Fruit fly (Drosophila melanogaster) whole organism, embryonic: Measurements from ENCODE around the gene CG32182.

Source experiments
- Aef1 ChIP-seq: fragments of 200-800 bp; sonication (Bioruptor generic); IDR thresholded peaks from 3 replicates; pipeline ENCODE4 v1.3.6; 2022; ENCODE audit warnings: missing biosample characterization, missing genetic modification characterization
- CG10654 ChIP-seq: fragments of 200-800 bp; sonication (Bioruptor generic); optimal IDR thresholded peaks from 2 replicates; lab custom pipeline; 2016; ENCODE audit warnings: missing biosample characterization, missing genetic modification characterization
- CG11695 ChIP-seq: fragments of 200-800 bp; sonication (Bioruptor generic); IDR thresholded peaks from 3 replicates; pipeline ENCODE4 v1.3.6; 2022; ENCODE audit warnings: missing biosample characterization, missing genetic modification characterization
- CG13287 ChIP-seq: fragments of 200-800 bp; sonication (Bioruptor generic); IDR thresholded peaks from 2 replicates; pipeline ENCODE4 v1.3.6; 2022; ENCODE audit warnings: missing biosample characterization, missing genetic modification characterization; ENCODE audit not compliant: partially characterized antibody
- CG15073 ChIP-seq: fragments of 200-800 bp; sonication (Bioruptor generic); optimal IDR thresholded peaks from 2 replicates; lab custom pipeline; 2016; ENCODE audit warnings: missing biosample characterization, missing genetic modification characterization
- CG15479 ChIP-seq: fragments of 200-800 bp; sonication (Bioruptor generic); optimal IDR thresholded peaks from 3 replicates; lab custom pipeline; 2019; ENCODE audit warnings: missing biosample characterization, mild to moderate bottlenecking, missing genetic modification characterization, moderate library complexity
- CG16813 ChIP-seq: fragments of 200-800 bp; sonication (Bioruptor generic); IDR thresholded peaks from 3 replicates; pipeline ENCODE4 v1.3.6; 2022; ENCODE audit warnings: missing biosample characterization, missing genetic modification characterization; ENCODE audit not compliant: partially characterized antibody
- CG17328 ChIP-seq: fragments of 200-800 bp; sonication (Bioruptor generic); IDR thresholded peaks from 2 replicates; pipeline ENCODE4 v1.3.6; 2022; ENCODE audit warnings: missing biosample characterization, missing genetic modification characterization
- CG18764 ChIP-seq: fragments of 200-800 bp; sonication (Bioruptor generic); optimal IDR thresholded peaks from 3 replicates; lab custom pipeline; 2016; ENCODE audit warnings: missing biosample characterization, missing genetic modification characterization
- CG2116 ChIP-seq: fragments of 200-800 bp; sonication (Bioruptor generic); optimal IDR thresholded peaks from 3 replicates; lab custom pipeline; 2018; ENCODE audit warnings: missing biosample characterization, mild to moderate bottlenecking, missing genetic modification characterization
- CG2875 ChIP-seq: fragments of 200-800 bp; sonication (Bioruptor generic); optimal IDR thresholded peaks from 2 replicates; lab custom pipeline; 2017; ENCODE audit warnings: missing biosample characterization, mild to moderate bottlenecking, missing genetic modification characterization, missing genetic modification reagents
- CG2889 ChIP-seq: fragments of 200-800 bp; sonication (Bioruptor generic); IDR thresholded peaks from 3 replicates; pipeline ENCODE4 v1.3.6; 2022; ENCODE audit warnings: missing biosample characterization, missing genetic modification characterization
- CG30403 ChIP-seq: fragments of 200-800 bp; sonication (Bioruptor generic); optimal IDR thresholded peaks from 3 replicates; lab custom pipeline; 2016; ENCODE audit warnings: missing biosample characterization, missing genetic modification characterization
- CG3065 ChIP-seq: fragments of 200-800 bp; sonication (Bioruptor generic); optimal IDR thresholded peaks from 2 replicates; lab custom pipeline; 2016; ENCODE audit warnings: missing biosample characterization, missing genetic modification characterization
- CG4360 ChIP-seq: fragments of 200-800 bp; sonication (Bioruptor generic); IDR thresholded peaks from 2 replicates; pipeline ENCODE4 v1.3.6; 2022; ENCODE audit warnings: missing biosample characterization, missing genetic modification characterization
- CG5180 ChIP-seq: fragments of 200-800 bp; sonication (Bioruptor generic); optimal IDR thresholded peaks from 3 replicates; lab custom pipeline; 2017; ENCODE audit warnings: missing biosample characterization, missing genetic modification characterization, mild to moderate bottlenecking, moderate library complexity, missing genetic modification reagents
- CG6254 ChIP-seq: fragments of 200-800 bp; sonication (Bioruptor generic); optimal IDR thresholded peaks from 3 replicates; lab custom pipeline; 2017; ENCODE audit warnings: mild to moderate bottlenecking, missing biosample characterization, missing genetic modification reagents, missing genetic modification characterization
- CG6765 ChIP-seq: fragments of 200-800 bp; sonication (Bioruptor generic); optimal IDR thresholded peaks from 3 replicates; lab custom pipeline; 2017; ENCODE audit warnings: missing biosample characterization, mild to moderate bottlenecking, missing genetic modification characterization
- CG7745 ChIP-seq: fragments of 200-800 bp; sonication (Bioruptor generic); optimal IDR thresholded peaks from 2 replicates; lab custom pipeline; 2018; ENCODE audit warnings: missing biosample characterization, mild to moderate bottlenecking, missing genetic modification characterization, moderate library complexity
- CG8924 ChIP-seq: fragments of 200-800 bp; optimal IDR thresholded peaks from 3 replicates; lab custom pipeline; 2019; ENCODE audit warnings: missing biosample characterization, mild to moderate bottlenecking, missing genetic modification characterization, moderate library complexity
- CG9797 ChIP-seq: fragments of 200-800 bp; sonication (Bioruptor generic); optimal IDR thresholded peaks from 3 replicates; lab custom pipeline; 2018; ENCODE audit warnings: missing biosample characterization, mild to moderate bottlenecking, missing genetic modification characterization
- Camta ChIP-seq: fragments of 200-800 bp; sonication (Bioruptor generic); optimal IDR thresholded peaks from 2 replicates; lab custom pipeline; 2016; ENCODE audit warnings: missing biosample characterization, missing genetic modification characterization
- D19A ChIP-seq: fragments of 200-800 bp; optimal IDR thresholded peaks from 3 replicates; lab custom pipeline; 2019; ENCODE audit warnings: missing biosample characterization, mild to moderate bottlenecking, missing genetic modification characterization, moderate library complexity
- E2f1 ChIP-seq: fragments of 200-800 bp; sonication (Bioruptor generic); IDR thresholded peaks from 2 replicates; pipeline ENCODE4 v1.3.6; 2022; ENCODE audit warnings: missing biosample characterization, missing genetic modification characterization
- Elba2 ChIP-seq: fragments of 200-800 bp; sonication (Bioruptor generic); optimal IDR thresholded peaks from 3 replicates; lab custom pipeline; 2016; ENCODE audit warnings: missing biosample characterization, missing genetic modification characterization
- H15 ChIP-seq: fragments of 200-800 bp; sonication (Bioruptor generic); IDR thresholded peaks from 3 replicates; pipeline ENCODE4 v1.3.6; 2022; ENCODE audit warnings: missing biosample characterization, missing genetic modification characterization
- HLH3B ChIP-seq: fragments of 200-800 bp; sonication (Bioruptor generic); IDR thresholded peaks from 2 replicates; pipeline ENCODE4 v1.3.6; 2022; ENCODE audit warnings: missing biosample characterization, missing genetic modification characterization
- HmgD ChIP-seq: fragments of 200-800 bp; sonication (Bioruptor generic); optimal IDR thresholded peaks from 3 replicates; lab custom pipeline; 2016; ENCODE audit warnings: missing biosample characterization, missing genetic modification characterization
- Lhr ChIP-seq: fragments of 200-800 bp; sonication (Bioruptor generic); optimal IDR thresholded peaks from 3 replicates; lab custom pipeline; 2017; ENCODE audit warnings: mild to moderate bottlenecking, missing biosample characterization, missing genetic modification reagents, missing genetic modification characterization
- MESR4 ChIP-seq: fragments of 200-800 bp; sonication (Bioruptor generic); optimal IDR thresholded peaks from 2 replicates; lab custom pipeline; 2018; ENCODE audit warnings: missing biosample characterization, mild to moderate bottlenecking, missing genetic modification characterization, moderate library complexity
- NC2α ChIP-seq: fragments of 200-800 bp; sonication (Bioruptor generic); optimal IDR thresholded peaks from 2 replicates; lab custom pipeline; 2016; ENCODE audit warnings: missing biosample characterization, missing genetic modification characterization
- Rfx ChIP-seq: fragments of 200-800 bp; sonication (Bioruptor generic); IDR thresholded peaks from 2 replicates; pipeline ENCODE4 v1.3.6; 2022; ENCODE audit warnings: missing biosample characterization, missing genetic modification characterization
- Ssrp ChIP-seq: fragments of 200-800 bp; sonication (Bioruptor generic); optimal IDR thresholded peaks from 2 replicates; lab custom pipeline; 2018; ENCODE audit warnings: missing biosample characterization, mild to moderate bottlenecking, missing genetic modification characterization, moderate library complexity
- al ChIP-seq: fragments of 200-800 bp; sonication (Bioruptor generic); IDR thresholded peaks from 2 replicates; pipeline ENCODE4 v1.3.6; 2022; ENCODE audit warnings: missing biosample characterization, missing genetic modification characterization
- bcd ChIP-seq: fragments of 200-800 bp; sonication (Bioruptor generic); optimal IDR thresholded peaks from 2 replicates; lab custom pipeline; 2017; ENCODE audit warnings: missing biosample characterization, mild to moderate bottlenecking, missing genetic modification characterization
- bigmax ChIP-seq: fragments of 200-800 bp; sonication (Bioruptor generic); optimal IDR thresholded peaks from 2 replicates; lab custom pipeline; 2018; ENCODE audit warnings: missing biosample characterization, mild to moderate bottlenecking, missing genetic modification characterization
- bsh ChIP-seq, 2 experiments: fragments of 200-800 bp; sonication (Bioruptor generic); optimal IDR thresholded peaks; 2 replicates each; lab custom pipeline; 2017 to 2018; ENCODE audit warnings: mild to moderate bottlenecking in 2 of 2, missing biosample characterization in 2 of 2, missing genetic modification characterization in 2 of 2, moderate library complexity in 1 of 2
- cg ChIP-seq: fragments of 200-800 bp; sonication (Bioruptor generic); optimal IDR thresholded peaks from 3 replicates; lab custom pipeline; 2019; ENCODE audit warnings: missing biosample characterization, mild to moderate bottlenecking, missing genetic modification characterization, moderate library complexity
- chn ChIP-seq: fragments of 200-800 bp; sonication (Bioruptor generic); optimal IDR thresholded peaks from 2 replicates; lab custom pipeline; 2016; ENCODE audit warnings: missing biosample characterization, missing genetic modification characterization
- grau ChIP-seq: fragments of 200-800 bp; optimal IDR thresholded peaks from 3 replicates; lab custom pipeline; 2019; ENCODE audit warnings: missing biosample characterization, mild to moderate bottlenecking, missing genetic modification characterization, moderate library complexity
- h ChIP-seq: fragments of >200 bp; optimal IDR thresholded peaks from 2 replicates; lab custom pipeline; 2017
- nerfin-1 ChIP-seq: fragments of 200-800 bp; sonication (Bioruptor generic); optimal IDR thresholded peaks from 3 replicates; lab custom pipeline; 2019; ENCODE audit warnings: missing biosample characterization, mild to moderate bottlenecking, missing genetic modification characterization, moderate library complexity
- nmo ChIP-seq: fragments of 200-800 bp; sonication (Bioruptor generic); optimal IDR thresholded peaks from 2 replicates; lab custom pipeline; 2018; ENCODE audit warnings: missing biosample characterization, mild to moderate bottlenecking, missing genetic modification characterization, moderate library complexity
- pnt ChIP-seq: fragments of 200-800 bp; sonication (Bioruptor generic); optimal IDR thresholded peaks from 3 replicates; lab custom pipeline; 2016; ENCODE audit warnings: missing biosample characterization, missing genetic modification characterization
- sna ChIP-seq: fragments of 200-800 bp; sonication (Bioruptor generic); IDR thresholded peaks from 2 replicates; pipeline ENCODE4 v1.3.6; 2022; ENCODE audit warnings: missing biosample characterization, missing genetic modification characterization; ENCODE audit not compliant: partially characterized antibody
- tgo ChIP-seq: fragments of 200-800 bp; sonication (Bioruptor generic); IDR thresholded peaks from 3 replicates; pipeline ENCODE4 v1.3.6; 2022; ENCODE audit warnings: missing biosample characterization, missing genetic modification characterization
- toy ChIP-seq: fragments of 200-800 bp; sonication (Bioruptor generic); IDR thresholded peaks from 2 replicates; pipeline ENCODE4 v1.3.6; 2022; ENCODE audit warnings: missing biosample characterization, missing genetic modification characterization
- trem ChIP-seq: fragments of 200-800 bp; optimal IDR thresholded peaks from 3 replicates; lab custom pipeline; 2019; ENCODE audit warnings: missing biosample characterization, mild to moderate bottlenecking, missing genetic modification characterization, moderate library complexity
- tup ChIP-seq: fragments of 200-800 bp; sonication (Bioruptor generic); optimal IDR thresholded peaks from 2 replicates; lab custom pipeline; 2016; ENCODE audit warnings: missing biosample characterization, mild to moderate bottlenecking, missing genetic modification characterization, moderate library complexity
- zen2 ChIP-seq: fragments of 200-800 bp; sonication (Bioruptor generic); IDR thresholded peaks from 3 replicates; pipeline ENCODE4 v1.3.6; 2022; ENCODE audit warnings: missing biosample characterization, missing genetic modification characterization; ENCODE audit not compliant: partially characterized antibody
- zfh1 ChIP-seq: fragments of 200-800 bp; sonication (Bioruptor generic); IDR thresholded peaks from 3 replicates; pipeline ENCODE4 v1.3.6; 2022; ENCODE audit warnings: missing biosample characterization, missing genetic modification characterization

The CG32182 gene

dm6 chr3L:17802107-17802506, 44.2 kb downstream of the CG32182 start, which contains the start of gene NUCB1 (continued):
- TF ChIP-seq Ssrp (no peak), MESR4 (GFP tag; lab: Kevin White, UChicago) (peak; percentile 93), CG18764 (GFP tag; lab: Kevin White, UChicago) (no peak), D19A (no peak), Rfx (peak; percentile 68), zen2 (GFP tag; lab: Robert Waterston, UW) (no peak), NC2α (GFP tag; lab: Kevin White, UChicago) (peak; percentile 30), CG6765 (GFP tag; lab: Kevin White, UChicago) (peak; percentile 16), toy (GFP tag; lab: Robert Waterston, UW) (no peak), CG10654 (GFP tag; lab: Kevin White, UChicago) (peak; percentile 15), nerfin-1 (peak; percentile 80), H15 (no peak), bcd (GFP tag; lab: Kevin White, UChicago) (peak; percentile 40), sna (GFP tag; lab: Robert Waterston, UW) (no peak), CG4360 (GFP tag; lab: Robert Waterston, UW) (no peak), chn (peak; percentile 3), bsh (GFP tag; optimal IDR thresholded peaks at IDR 0.05; lab: Kevin White, UChicago) (peak in 1 of 2 experiments; percentile 32), Elba2 (GFP tag; lab: Kevin White, UChicago) (no peak), Aef1 (GFP tag; lab: Robert Waterston, UW) (no peak), h (no peak), pnt (GFP tag; lab: Kevin White, UChicago) (no peak), CG6254 (GFP tag; lab: Kevin White, UChicago) (no peak), CG11695 (GFP tag; lab: Robert Waterston, UW) (no peak), CG5180 (GFP tag; lab: Kevin White, UChicago) (no peak), HmgD (peak; percentile 72), zfh1 (GFP tag; lab: Robert Waterston, UW) (0 out of 3 replicates have a peak, but pooled peaks have one; percentile 13), CG7745 (tag; lab: Kevin White, UChicago) (no peak), nmo (peak; percentile 77), cg (no peak), CG16813 (GFP tag; lab: Robert Waterston, UW) (0 out of 3 replicates have a peak, but pooled peaks have one; percentile 4), CG9797 (peak; percentile 89), grau (tag; lab: Kevin White, UChicago) (no peak), tup (GFP tag; lab: Kevin White, UChicago) (peak; percentile 27), Camta (GFP tag; lab: Kevin White, UChicago) (peak; percentile 15), al (GFP tag; lab: Robert Waterston, UW) (no peak), HLH3B (no peak), Lhr (GFP tag; lab: Kevin White, UChicago) (peak; percentile 85), E2f1 (GFP tag; lab: Robert Waterston, UW) (no peak), CG2116 (GFP tag; lab: Kevin White, UChicago) (peak; percentile 56), CG2889 (no peak), CG13287 (peak; percentile 56; the same call in 1 of the 2 replicates), CG8924 (tag; lab: Kevin White, UChicago) (peak; percentile 48), bigmax (no peak), CG2875 (peak; percentile 17), CG17328 (GFP tag; lab: Robert Waterston, UW) (peak; percentile 37; the same call in 1 of the 2 replicates), CG30403 (GFP tag; lab: Kevin White, UChicago) (peak; percentile 29), CG3065 (GFP tag; lab: Kevin White, UChicago) (peak; percentile 18), CG15479 (GFP tag; lab: Kevin White, UChicago) (peak; percentile 71), tgo (GFP tag; lab: Robert Waterston, UW) (no peak), trem (tag; lab: Kevin White, UChicago) (peak; percentile 82), CG15073 (GFP tag; lab: Kevin White, UChicago) (no peak)
